Fruit fly (Drosophila melanogaster): Measurements from ENCODE around the gene SclB.
A peak's percentile ranks its signal among the peaks of the same experiment; 100 is the strongest.

SclB gene

DNA sequence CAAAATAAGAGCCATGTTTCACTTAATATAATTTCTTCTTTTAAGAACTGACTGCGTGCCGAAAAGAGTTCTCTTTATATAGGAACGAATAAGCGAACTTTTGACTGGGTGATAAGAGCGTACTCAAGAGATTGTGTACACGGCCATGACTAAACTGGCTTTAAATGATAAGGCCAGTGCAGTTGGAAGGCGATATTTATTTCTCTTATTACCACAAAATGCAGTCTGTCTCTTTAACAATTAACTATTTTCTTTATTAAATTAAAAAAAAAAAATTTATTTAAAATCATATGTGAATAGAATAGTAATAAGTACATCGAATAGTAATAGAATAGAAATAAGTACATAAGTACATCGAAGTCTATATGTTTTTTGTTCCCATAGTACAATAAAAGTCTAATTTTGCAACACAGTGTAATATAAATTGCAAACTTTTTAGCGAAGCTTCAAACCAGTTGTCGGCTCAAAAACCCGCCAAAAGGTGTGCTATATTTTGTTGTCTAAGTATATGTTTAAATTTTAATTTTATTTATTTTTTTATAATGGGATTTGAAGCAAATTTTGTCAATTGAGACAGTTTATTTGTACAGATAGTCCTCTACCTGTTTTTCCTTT lies 14.7 kb downstream of the SclB start, which contains the start of gene CG31810:
TSS of gene CG31810 (minus strand) at position 51 of the 615 bp plus-strand sequence.
- TF ChIP-seq noc (tag; optimal IDR thresholded peaks at IDR 0.05), result no peak

DNA sequence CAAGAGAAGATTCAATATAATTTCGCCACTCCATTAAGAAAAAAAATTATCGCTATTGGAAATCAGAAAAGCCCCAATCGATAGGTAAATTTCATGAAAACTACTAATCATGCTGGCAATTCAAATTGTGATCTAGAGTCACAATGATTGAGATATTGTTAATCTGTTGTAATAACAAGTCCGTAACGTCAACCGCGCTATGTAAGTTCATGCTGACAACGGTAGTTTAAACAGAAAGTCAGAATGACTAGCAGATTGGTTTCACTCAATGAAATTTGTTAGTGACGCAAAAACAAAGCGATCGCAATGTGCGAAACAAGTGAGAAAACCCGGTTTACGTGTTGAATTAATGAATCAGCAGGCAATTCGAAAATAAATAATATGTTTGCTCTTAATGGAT lies 19.4 kb downstream of the SclB start:
- no peak for TF ChIP-seq noc (tag; optimal IDR thresholded peaks at IDR 0.05)

DNA sequence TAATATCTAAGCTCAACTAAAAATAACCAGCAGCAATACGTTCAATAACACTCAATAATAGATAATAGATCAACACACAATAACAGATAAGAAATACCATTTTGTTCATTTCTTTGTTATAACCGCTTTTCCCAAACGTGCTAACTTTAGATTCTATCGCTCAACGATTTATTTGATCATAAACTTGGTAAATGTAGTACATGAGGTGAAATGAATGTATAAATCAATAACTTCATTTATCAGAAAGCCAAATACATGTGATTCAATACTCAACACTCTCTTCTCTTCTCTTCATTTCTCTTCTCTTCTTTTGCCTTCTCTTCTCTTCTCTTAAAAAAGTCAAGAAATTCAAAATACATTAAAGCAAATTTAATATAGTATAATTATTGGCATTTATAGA lies 19.9 kb downstream of the SclB start:
- peak; percentile 52 for TF ChIP-seq noc (tag; optimal IDR thresholded peaks at IDR 0.05)

DNA sequence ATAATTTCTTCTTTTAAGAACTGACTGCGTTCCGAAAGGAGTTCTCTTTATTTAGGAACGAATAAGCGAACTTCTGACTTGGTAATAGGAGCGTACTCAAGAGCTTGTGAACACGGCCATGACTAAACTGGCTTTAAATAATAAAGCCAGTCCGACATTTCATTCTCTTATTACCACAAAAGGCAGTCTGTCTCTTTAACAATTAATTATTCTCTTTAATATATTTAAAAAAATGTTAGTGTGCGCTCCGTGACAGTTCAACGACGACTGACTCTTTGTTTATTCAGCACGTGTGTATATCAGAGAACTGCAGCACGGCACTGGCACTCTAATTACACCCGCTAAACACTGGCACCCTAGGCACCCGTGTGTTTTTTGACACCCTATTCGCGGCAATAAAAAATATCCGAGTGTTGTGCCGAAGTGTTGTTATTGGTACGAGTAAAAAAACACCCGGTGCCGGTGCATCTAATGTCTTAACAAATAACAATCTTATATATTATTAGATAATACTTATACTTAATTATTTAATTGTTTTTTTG lies 20.8 kb downstream of the SclB start, which contains the start of gene CG31809:
TSS of gene CG31809 (minus strand) at position 249 of the 542 bp plus-strand sequence.
- TF ChIP-seq noc (tag; optimal IDR thresholded peaks at IDR 0.05), result no peak

DNA sequence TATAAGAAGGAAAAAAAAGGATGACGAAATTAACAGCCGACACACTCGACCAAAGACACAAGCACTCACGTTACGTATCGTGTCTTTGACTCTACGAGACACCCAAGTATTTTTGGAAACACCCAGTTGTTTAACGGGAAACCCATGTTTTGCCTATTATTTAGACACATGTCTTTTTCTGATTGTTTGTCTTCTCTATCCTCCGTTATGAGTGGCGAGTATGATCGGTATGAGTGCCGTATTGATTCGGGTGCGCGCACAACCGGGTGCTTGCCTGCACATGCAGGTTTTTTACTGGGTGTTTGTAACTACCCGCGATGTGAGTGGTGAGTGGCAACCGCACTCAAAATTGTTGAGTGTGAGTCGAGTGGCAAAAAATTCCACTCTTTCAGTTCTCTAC lies 21.3 kb downstream of the SclB start:
- TF ChIP-seq noc (tag; optimal IDR thresholded peaks at IDR 0.05), result no peak

DNA sequence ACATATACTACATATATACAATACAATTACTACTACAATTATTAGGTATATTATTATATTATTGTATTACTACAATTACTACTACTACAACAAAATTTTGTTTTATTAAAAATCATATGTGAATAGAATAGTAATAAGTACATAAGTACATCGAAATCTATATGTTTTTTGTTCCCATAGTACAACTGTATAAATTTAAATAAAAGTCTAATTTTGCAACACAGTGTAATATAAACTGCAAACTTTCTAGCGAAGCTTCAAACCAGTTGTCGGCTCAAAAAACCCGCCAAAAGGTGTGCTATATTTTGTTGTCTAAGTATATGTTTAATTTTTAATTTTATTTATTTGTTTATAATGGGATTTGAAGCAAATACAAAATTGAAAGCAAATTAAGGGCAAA lies 21.8 kb downstream of the SclB start:
- no peak for TF ChIP-seq noc (tag; optimal IDR thresholded peaks at IDR 0.05)

- TF ChIP-seq noc (tag; optimal IDR thresholded peaks at IDR 0.05), result no peak
These were observed 23.4 kb downstream of the SclB start, which contains the start of gene CG6012 for dm6 chr2L:16861126-16861525. TSS of gene CG6012 (minus strand) at chr2L:16861489.

dm6 chr2L:16862526-16862925 lies 24.8 kb downstream of the SclB start:
- no peak for TF ChIP-seq noc (tag; optimal IDR thresholded peaks at IDR 0.05)

dm6 chr2L:16868897-16869324 lies 31.1 kb downstream of the SclB start:
- TF ChIP-seq noc (tag; optimal IDR thresholded peaks at IDR 0.05), result no peak

DNA sequence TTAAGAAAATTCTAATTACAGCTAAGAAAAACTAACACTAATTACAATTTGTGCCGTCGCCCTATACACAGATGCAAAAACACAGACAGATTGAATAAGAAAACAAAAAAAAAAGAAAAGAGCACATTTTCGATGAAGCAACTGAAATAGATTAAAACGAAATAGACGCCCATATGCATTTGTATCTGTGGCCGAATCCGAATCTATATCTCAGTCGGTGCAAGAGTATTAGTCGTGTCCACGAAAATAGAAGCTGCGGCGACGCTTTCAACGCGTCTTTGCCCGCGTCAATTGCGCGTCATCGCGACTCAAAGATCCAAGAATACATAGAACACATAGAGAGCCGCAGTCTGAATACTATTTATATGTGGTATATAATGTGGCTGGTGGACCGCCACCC lies 37.2 kb downstream of the SclB start:
- no peak for TF ChIP-seq noc (tag; optimal IDR thresholded peaks at IDR 0.05)

DNA sequence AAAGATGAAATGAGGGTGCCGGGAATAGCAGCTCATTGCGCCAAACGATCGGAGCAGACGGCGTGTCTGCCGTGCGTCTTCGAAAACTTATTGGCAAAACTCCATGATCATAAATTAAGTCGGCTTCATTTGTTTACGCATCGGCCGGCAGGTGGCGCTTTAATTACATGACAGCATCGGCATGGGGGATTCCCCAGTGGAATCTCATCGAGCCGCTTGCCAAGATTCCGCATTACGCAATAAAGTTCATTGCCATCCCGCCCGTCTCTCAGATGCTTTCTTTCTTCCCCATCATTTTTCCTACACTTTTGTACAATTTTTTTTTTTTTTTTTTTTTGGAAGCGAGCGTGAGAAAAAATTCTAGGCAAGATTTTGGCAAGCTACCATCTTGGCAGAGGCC lies 38.8 kb downstream of the SclB start:
- TF ChIP-seq noc (tag; optimal IDR thresholded peaks at IDR 0.05), result no peak

DNA sequence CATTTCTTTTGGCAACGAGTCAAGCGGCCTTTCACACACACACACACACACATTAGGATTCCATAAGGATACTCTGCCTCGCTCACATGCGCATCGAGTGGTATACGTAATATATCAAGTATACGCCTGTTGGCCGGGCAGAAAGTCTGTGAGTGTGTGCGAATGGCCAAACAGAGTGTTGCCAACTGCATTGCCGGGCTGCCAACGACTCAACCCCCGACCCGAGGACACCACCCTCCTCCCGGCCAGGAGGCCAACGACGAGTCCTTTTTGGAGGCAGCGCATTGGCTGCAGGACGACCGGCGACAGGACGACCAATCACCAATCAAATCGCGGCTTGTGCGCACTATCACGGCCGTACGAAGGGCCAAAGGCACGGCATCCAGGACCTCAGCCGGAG lies 39.9 kb downstream of the SclB start:
- no peak for TF ChIP-seq noc (tag; optimal IDR thresholded peaks at IDR 0.05)

DNA sequence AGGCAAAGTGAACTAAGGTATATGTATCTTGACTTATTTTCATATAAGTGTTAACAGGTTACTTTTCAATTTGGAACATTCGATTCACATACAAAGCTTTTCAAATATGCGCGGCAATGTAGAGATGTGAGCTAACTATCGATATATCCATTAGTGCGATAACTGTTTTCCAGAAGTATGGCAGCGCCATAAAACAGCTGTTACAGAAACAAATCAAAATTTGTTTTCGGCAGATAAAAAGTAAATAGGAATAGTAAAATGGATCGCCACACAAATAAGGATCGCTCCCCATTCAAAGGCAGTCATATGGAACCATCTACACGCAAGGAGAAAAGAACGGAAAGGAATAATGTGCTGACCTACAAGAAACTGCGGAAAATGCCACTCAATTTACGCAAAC lies 41.5 kb downstream of the SclB start, which contains the start of the genes CG32832, CG31743 and CG34313:
TSS of gene CG32832 (minus strand) at position 3 of the 400 bp plus-strand sequence.
TSS of gene CG31743 (plus strand) at position 230 of the 400 bp plus-strand sequence.
TSS of gene CG34313 (plus strand) at position 230 of the 400 bp plus-strand sequence.
- TF ChIP-seq noc (tag; optimal IDR thresholded peaks at IDR 0.05), result no peak

DNA sequence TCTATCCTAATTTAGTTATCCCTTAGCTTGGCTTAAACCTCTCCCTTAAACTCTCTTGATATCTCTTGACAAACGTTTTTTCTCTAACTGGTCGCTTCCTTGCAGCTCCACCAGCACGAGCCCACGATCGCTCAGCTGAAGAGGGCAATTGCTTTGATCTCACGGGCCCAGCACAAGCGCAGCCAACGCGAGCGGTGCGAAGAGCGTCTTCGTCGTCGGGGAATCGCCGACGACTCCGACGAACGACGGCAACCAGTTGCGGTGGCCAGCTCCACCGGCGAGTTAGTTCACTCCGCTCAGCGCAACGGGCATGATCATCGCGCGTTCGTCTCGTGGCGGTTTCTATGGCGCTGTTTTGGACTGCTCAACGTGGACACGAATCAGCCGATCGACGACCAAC lies 43.2 kb downstream of the SclB start:
- peak; percentile 5 for TF ChIP-seq noc (tag; optimal IDR thresholded peaks at IDR 0.05)

DNA sequence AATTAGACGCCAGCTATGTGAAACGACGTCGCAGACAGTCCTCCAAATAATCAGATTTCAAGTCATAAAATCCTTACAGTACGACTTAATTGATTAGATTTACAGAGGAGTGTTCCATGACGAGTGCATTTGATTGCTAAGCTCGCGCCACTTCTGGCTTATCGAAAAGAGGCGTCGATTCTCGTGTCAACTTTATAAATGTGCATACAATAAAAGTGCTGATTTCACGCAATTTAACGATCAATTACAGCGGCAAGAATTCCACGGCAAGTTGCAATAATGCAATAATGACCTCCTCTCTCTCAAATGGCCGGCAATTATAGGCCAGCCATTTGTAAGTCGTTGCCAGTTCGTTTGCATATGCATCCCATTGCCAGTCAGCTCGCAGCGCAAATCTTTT lies 44.6 kb downstream of the SclB start:
- no peak for TF ChIP-seq noc (tag; optimal IDR thresholded peaks at IDR 0.05)

DNA sequence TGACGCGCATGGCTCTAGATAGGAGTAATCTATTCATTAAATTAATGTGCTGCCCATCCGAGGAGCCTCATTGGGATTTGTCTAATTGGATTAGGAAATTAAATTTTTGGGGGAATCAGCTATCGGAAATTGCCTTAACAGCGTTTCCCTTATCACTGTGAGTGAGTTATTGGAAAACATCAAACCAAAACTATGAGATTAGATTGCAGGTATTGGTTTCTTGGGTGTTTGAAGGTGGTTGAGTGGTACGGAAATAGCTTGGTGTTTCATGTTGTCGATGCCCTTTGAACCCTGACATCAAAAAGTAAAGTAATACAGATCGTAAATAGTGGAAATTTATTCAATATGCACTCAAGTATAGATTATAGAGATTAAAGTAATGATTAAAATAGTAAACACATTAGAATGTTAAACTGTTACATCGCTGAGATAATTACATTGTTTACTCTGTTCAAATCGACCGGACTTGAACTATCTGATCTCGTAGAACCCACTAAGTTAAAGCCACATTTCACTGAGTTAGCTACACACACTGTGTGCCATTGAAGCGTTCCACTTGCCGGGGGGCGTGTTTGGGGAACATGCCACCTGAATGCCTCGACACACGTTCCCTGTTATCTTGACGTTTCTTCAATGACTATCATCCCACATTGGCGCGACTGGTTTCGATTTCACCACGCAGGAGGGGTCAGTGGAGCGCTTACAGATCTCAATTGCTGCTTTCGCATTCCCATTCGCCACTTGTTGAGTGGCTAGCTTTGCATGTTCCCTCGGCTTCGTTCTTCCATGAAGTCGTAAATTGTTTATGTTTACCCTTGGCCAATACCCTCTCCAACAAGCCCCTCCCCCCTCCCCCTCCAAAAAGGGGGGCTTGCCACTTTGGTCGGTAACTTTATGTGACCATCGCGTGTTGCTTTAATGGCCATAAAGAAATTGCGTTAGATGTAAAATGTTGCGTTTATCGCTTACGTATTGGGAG lies 45.4 kb downstream of the SclB start:
- TF ChIP-seq noc (tag; optimal IDR thresholded peaks at IDR 0.05), result no peak
